In the genomic region with DNA sequence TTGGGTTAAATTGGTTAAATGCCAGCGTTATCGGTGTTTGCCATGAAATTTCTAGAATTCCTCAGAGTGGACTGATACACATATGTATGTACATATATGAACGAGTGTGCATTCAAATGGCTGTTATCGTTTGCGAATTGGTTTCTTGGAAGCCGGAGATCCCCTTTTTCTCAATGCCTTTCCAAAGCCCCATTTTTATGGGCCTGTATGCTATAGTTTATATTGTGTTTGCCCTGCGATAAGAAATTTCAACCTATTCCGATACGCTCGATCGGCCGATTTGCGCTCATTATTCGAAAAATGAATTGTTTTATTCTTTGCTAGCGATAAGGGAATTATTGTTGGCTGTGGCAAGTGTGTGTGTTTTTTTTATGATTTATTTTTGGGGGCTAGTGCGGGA, we compare ENCODE assay signal across 3 fruit fly cellular contexts.
TF ChIP-seq lines count a peak whose summit lies in the region.

No protein-coding gene starts in this region.

- TF ChIP-seq CTCF in whole organism, embryonic (GFP tag; optimal IDR thresholded peaks at IDR 0.05; lab: Kevin White, UChicago): no peak

TF ChIP-seq in whole organism, embryonic, 481 proteins besides CTCF, POLR2A, EP300 and RAD21:
- no peak for TF ChIP-seq wdn (GFP tag; IDR thresholded peaks at IDR 0.05; lab: Robert Waterston, UW)
- TF ChIP-seq HHEX (GFP tag; optimal IDR thresholded peaks at IDR 0.05; lab: Kevin White, UChicago): no peak
- TF ChIP-seq sd (tag; optimal IDR thresholded peaks at IDR 0.05; lab: Kevin White, UChicago): peak; percentile 79
- peak; percentile 53 for TF ChIP-seq CG34376 (GFP tag; optimal IDR thresholded peaks at IDR 0.05; lab: Kevin White, UChicago)
- no peak for TF ChIP-seq CG10654 (GFP tag; optimal IDR thresholded peaks at IDR 0.05; lab: Kevin White, UChicago)
- TF ChIP-seq GATAe (GFP tag; conservative IDR thresholded peaks at IDR 0.05; lab: Robert Waterston, UW): peak; percentile 39; the same call in 1 of the 2 replicates
- no peak for TF ChIP-seq pan (optimal IDR thresholded peaks at IDR 0.05; lab: Kevin White, UChicago)
- TF ChIP-seq pan (GFP tag; optimal IDR thresholded peaks at IDR 0.05 in 1 of 2, IDR thresholded peaks at IDR 0.05 in 1 of 2): peak in 1 of 2 experiments; percentile 8
- peak; percentile 86 for TF ChIP-seq exex (tag; optimal IDR thresholded peaks at IDR 0.05; lab: Kevin White, UChicago)
- peak; percentile 9 for TF ChIP-seq sug (tag; optimal IDR thresholded peaks at IDR 0.05; lab: Kevin White, UChicago)
- TF ChIP-seq Med (GFP tag; lab: Kevin White, UChicago): peak; percentile 0
- TF ChIP-seq CG2678 (tag; optimal IDR thresholded peaks at IDR 0.05; lab: Kevin White, UChicago): peak; percentile 35
- peak; percentile 21 for TF ChIP-seq grn (GFP tag; optimal IDR thresholded peaks at IDR 0.05; lab: Kevin White, UChicago)
- no peak for TF ChIP-seq pros (GFP tag; optimal IDR thresholded peaks at IDR 0.05; lab: Kevin White, UChicago)
- TF ChIP-seq HLH4C (GFP tag; IDR thresholded peaks at IDR 0.05; lab: Robert Waterston, UW; ENCODE audit: partially characterized antibody): no peak
- peak; percentile 13 for TF ChIP-seq lab (GFP tag; optimal IDR thresholded peaks at IDR 0.05; lab: Kevin White, UChicago)
- peak; percentile 69 for TF ChIP-seq sens (GFP tag; lab: Kevin White, UChicago)
- no peak for TF ChIP-seq CG33213 (GFP tag; optimal IDR thresholded peaks at IDR 0.05; lab: Kevin White, UChicago)
- TF ChIP-seq CG14441 (GFP tag; IDR thresholded peaks at IDR 0.05; lab: Robert Waterston, UW): no peak

TF ChIP-seq in whole organism, prepupa, 60 proteins besides CTCF, POLR2A, EP300 and RAD21:
- no peak for TF ChIP-seq pdm3 (GFP tag; optimal IDR thresholded peaks at IDR 0.05; lab: Kevin White, UChicago)
- no peak for TF ChIP-seq vri (GFP tag; optimal IDR thresholded peaks at IDR 0.05; lab: Kevin White, UChicago)
- peak; percentile 53 for TF ChIP-seq svp (GFP tag; lab: Kevin White, UChicago)

TF ChIP-seq in whole organism, wandering third instar larva, 38 proteins besides CTCF, POLR2A, EP300 and RAD21:
- TF ChIP-seq jim (GFP tag; optimal IDR thresholded peaks at IDR 0.05; lab: Kevin White, UChicago) (no peak), Rel (GFP tag; optimal IDR thresholded peaks at IDR 0.05; lab: Kevin White, UChicago) (no peak), Rel (tag; optimal IDR thresholded peaks at IDR 0.05; lab: Kevin White, UChicago) (peak; percentile 97), dmrt93B (GFP tag; optimal IDR thresholded peaks at IDR 0.05; lab: Kevin White, UChicago) (no peak), Vsx2 (GFP tag; optimal IDR thresholded peaks at IDR 0.05; lab: Kevin White, UChicago; ENCODE audit: partially characterized antibody) (no peak), br (GFP tag; optimal IDR thresholded peaks at IDR 0.05; lab: Kevin White, UChicago) (no peak), HLH106 (tag; optimal IDR thresholded peaks at IDR 0.05; lab: Kevin White, UChicago) (no peak)
